Fruit fly (Drosophila melanogaster) whole organism, embryonic: ENCODE results near the gene slif.

Experiments
- Atf-2 ChIP-seq: fragments of 200-800 bp; sonication (Bioruptor generic); optimal IDR thresholded peaks from 2 replicates; lab custom pipeline; 2016; ENCODE audit warnings: missing biosample characterization, missing genetic modification characterization
- BEAF-32 ChIP-seq: fragments of 200-800 bp; sonication (Bioruptor generic); optimal IDR thresholded peaks from 3 replicates; lab custom pipeline; 2017; ENCODE audit warnings: missing biosample characterization, missing genetic modification characterization, mild to moderate bottlenecking, moderate library complexity, missing genetic modification reagents
- BtbVII ChIP-seq: fragments of 200-800 bp; sonication (Bioruptor generic); optimal IDR thresholded peaks from 3 replicates; lab custom pipeline; 2017; ENCODE audit warnings: missing biosample characterization, mild to moderate bottlenecking, missing genetic modification characterization
- CG11398 ChIP-seq: fragments of 200-800 bp; sonication (Bioruptor generic); optimal IDR thresholded peaks from 2 replicates; lab custom pipeline; 2016; ENCODE audit warnings: missing biosample characterization, missing genetic modification characterization
- CG11695 ChIP-seq: fragments of 200-800 bp; sonication (Bioruptor generic); IDR thresholded peaks from 3 replicates; pipeline ENCODE4 v1.3.6; 2022; ENCODE audit warnings: missing biosample characterization, missing genetic modification characterization
- CG12299 ChIP-seq: fragments of 200-800 bp; sonication (Bioruptor generic); optimal IDR thresholded peaks from 2 replicates; lab custom pipeline; 2018; ENCODE audit warnings: missing biosample characterization, mild to moderate bottlenecking, missing genetic modification characterization
- CG12769 ChIP-seq: fragments of 200-800 bp; sonication (Bioruptor generic); optimal IDR thresholded peaks from 2 replicates; lab custom pipeline; 2019; ENCODE audit warnings: missing biosample characterization, mild to moderate bottlenecking, missing genetic modification characterization, moderate library complexity
- CG13123 ChIP-seq: fragments of 200-800 bp; sonication (Bioruptor generic); optimal IDR thresholded peaks from 2 replicates; lab custom pipeline; 2016; ENCODE audit warnings: missing biosample characterization, missing genetic modification characterization
- CG13287 ChIP-seq: fragments of 200-800 bp; sonication (Bioruptor generic); IDR thresholded peaks from 2 replicates; pipeline ENCODE4 v1.3.6; 2022; ENCODE audit warnings: missing biosample characterization, missing genetic modification characterization; ENCODE audit not compliant: partially characterized antibody
- CG13296 ChIP-seq: fragments of 200-800 bp; sonication (Bioruptor generic); optimal IDR thresholded peaks from 3 replicates; lab custom pipeline; 2018; ENCODE audit warnings: missing biosample characterization, mild to moderate bottlenecking, missing genetic modification characterization
- CG14710 ChIP-seq: fragments of 200-800 bp; sonication (Bioruptor generic); optimal IDR thresholded peaks from 3 replicates; lab custom pipeline; 2019; ENCODE audit warnings: missing biosample characterization, mild to moderate bottlenecking, missing genetic modification characterization, moderate library complexity
- CG18476 ChIP-seq: fragments of 200-800 bp; sonication (Bioruptor generic); optimal IDR thresholded peaks from 2 replicates; lab custom pipeline; 2016; ENCODE audit warnings: missing biosample characterization, mild to moderate bottlenecking, missing genetic modification characterization
- CG2202 ChIP-seq: fragments of 200-800 bp; sonication (Bioruptor generic); optimal IDR thresholded peaks from 2 replicates; lab custom pipeline; 2018; ENCODE audit warnings: missing biosample characterization, mild to moderate bottlenecking, missing genetic modification characterization
- CG31365 ChIP-seq: fragments of 200-800 bp; sonication (Bioruptor generic); optimal IDR thresholded peaks from 2 replicates; lab custom pipeline; 2018; ENCODE audit warnings: missing biosample characterization, mild to moderate bottlenecking, missing genetic modification characterization
- CG32772 ChIP-seq: fragments of 200-800 bp; sonication (Bioruptor generic); IDR thresholded peaks from 2 replicates; pipeline ENCODE4 v1.3.6; 2022; ENCODE audit warnings: missing biosample characterization, missing genetic modification characterization
- CG3726 ChIP-seq: fragments of 200-800 bp; sonication (Bioruptor generic); IDR thresholded peaks from 3 replicates; pipeline ENCODE4, ENCODE4 v1.3.6; 2022; ENCODE audit warnings: missing biosample characterization, missing genetic modification characterization
- CG6272 ChIP-seq: fragments of 200-800 bp; sonication (Bioruptor generic); IDR thresholded peaks from 2 replicates; pipeline ENCODE4 v1.3.6; 2022; ENCODE audit warnings: missing biosample characterization, missing genetic modification characterization
- CG7839 ChIP-seq: fragments of 200-800 bp; sonication (Bioruptor generic); optimal IDR thresholded peaks from 3 replicates; lab custom pipeline; 2018; ENCODE audit warnings: missing biosample characterization, mild to moderate bottlenecking, missing genetic modification characterization, moderate library complexity
- D19A ChIP-seq: fragments of 200-800 bp; optimal IDR thresholded peaks from 3 replicates; lab custom pipeline; 2019; ENCODE audit warnings: missing biosample characterization, mild to moderate bottlenecking, missing genetic modification characterization, moderate library complexity
- Dref ChIP-seq: fragments of 200-800 bp; sonication (Bioruptor generic); IDR thresholded peaks from 2 replicates; pipeline ENCODE4 v1.3.6; 2022; ENCODE audit warnings: missing biosample characterization, missing genetic modification characterization
- E2f2 ChIP-seq: fragments of 200-800 bp; sonication (Bioruptor generic); IDR thresholded peaks from 2 replicates; pipeline ENCODE4 v1.3.6; 2022; ENCODE audit warnings: missing biosample characterization, missing genetic modification characterization
- Ets65A ChIP-seq: fragments of 200-800 bp; sonication (Bioruptor generic); peaks from one replicate; lab custom pipeline; 2016; ENCODE audit warnings: missing biosample characterization, missing genetic modification characterization
- Fer1 ChIP-seq: fragments of 200-800 bp; sonication (Bioruptor generic); optimal IDR thresholded peaks from 2 replicates; lab custom pipeline; 2017; ENCODE audit warnings: missing biosample characterization, mild to moderate bottlenecking, missing genetic modification characterization
- GATAe ChIP-seq: fragments of 200-800 bp; sonication (Bioruptor generic); conservative IDR thresholded peaks from 2 replicates; pipeline ENCODE4 v1.3.6; 2022; ENCODE audit warnings: missing biosample characterization, missing genetic modification characterization
- HLH4C ChIP-seq: fragments of 200-800 bp; sonication (Bioruptor generic); IDR thresholded peaks from 3 replicates; pipeline ENCODE4 v1.3.6; 2022; ENCODE audit warnings: missing biosample characterization, missing genetic modification characterization; ENCODE audit not compliant: partially characterized antibody
- MBD-R2 ChIP-seq: fragments of 200-800 bp; sonication (Bioruptor generic); IDR thresholded peaks from 2 replicates; pipeline ENCODE4 v1.3.6; 2022; ENCODE audit warnings: missing biosample characterization, missing genetic modification characterization
- Max ChIP-seq: fragments of 200-800 bp; sonication (Bioruptor generic); optimal IDR thresholded peaks from 2 replicates; lab custom pipeline; 2016; ENCODE audit warnings: missing biosample characterization, mild to moderate bottlenecking, missing genetic modification characterization
- Myb ChIP-seq: fragments of 200-800 bp; sonication (Bioruptor generic); optimal IDR thresholded peaks from 2 replicates; lab custom pipeline; 2016; ENCODE audit warnings: missing biosample characterization, missing genetic modification characterization
- Oli ChIP-seq: fragments of 200-800 bp; sonication (Bioruptor generic); optimal IDR thresholded peaks from 2 replicates; lab custom pipeline; 2018; ENCODE audit warnings: missing biosample characterization, mild to moderate bottlenecking, missing genetic modification characterization, moderate library complexity
- Optix ChIP-seq: fragments of 200-800 bp; sonication (Bioruptor generic); IDR thresholded peaks from 3 replicates; pipeline ENCODE4 v1.3.6; 2022; ENCODE audit warnings: missing biosample characterization, missing genetic modification characterization
- Sox102F ChIP-seq: fragments of 200-800 bp; sonication (Bioruptor generic); optimal IDR thresholded peaks from 2 replicates; lab custom pipeline; 2018; ENCODE audit warnings: missing biosample characterization, mild to moderate bottlenecking, missing genetic modification characterization, moderate library complexity
- Sry-δ ChIP-seq: fragments of 200-800 bp; sonication (Bioruptor generic); optimal IDR thresholded peaks from 2 replicates; lab custom pipeline; 2016; ENCODE audit warnings: missing biosample characterization, missing genetic modification characterization
- Ssrp ChIP-seq: fragments of 200-800 bp; sonication (Bioruptor generic); optimal IDR thresholded peaks from 2 replicates; lab custom pipeline; 2018; ENCODE audit warnings: missing biosample characterization, mild to moderate bottlenecking, missing genetic modification characterization, moderate library complexity
- Trl ChIP-seq, 3 experiments: fragments of >200 bp in 2 of 3; fragments of 200-800 bp in 1 of 3; sonication (Bioruptor generic) in 1 of 3; optimal IDR thresholded peaks; 2 replicates in 1 of 3; 3 replicates in 2 of 3; lab custom pipeline; 2016 to 2017; ENCODE audit warnings: missing biosample characterization in 1 of 3, missing genetic modification characterization in 1 of 3
- btn ChIP-seq: fragments of 200-800 bp; sonication (Bioruptor generic); optimal IDR thresholded peaks from 2 replicates; lab custom pipeline; 2016; ENCODE audit warnings: missing biosample characterization, missing genetic modification characterization
- ewg ChIP-seq: fragments of 200-800 bp; sonication (Bioruptor generic); optimal IDR thresholded peaks from 3 replicates; lab custom pipeline; 2017; ENCODE audit warnings: mild to moderate bottlenecking, missing biosample characterization, missing genetic modification reagents, missing genetic modification characterization
- fd96Cb ChIP-seq: fragments of 200-800 bp; sonication (Bioruptor generic); optimal IDR thresholded peaks from 2 replicates; lab custom pipeline; 2018; ENCODE audit warnings: missing biosample characterization, mild to moderate bottlenecking, missing genetic modification characterization, moderate library complexity
- gsb ChIP-seq: fragments of 200-800 bp; sonication (Bioruptor generic); IDR thresholded peaks from 2 replicates; pipeline ENCODE4 v1.3.6; 2022; ENCODE audit warnings: missing biosample characterization, missing genetic modification characterization
- hkb ChIP-seq, 2 experiments: fragments of 200-800 bp in 1 of 2; fragments of >200 bp in 1 of 2; sonication (Bioruptor generic) in 1 of 2; IDR thresholded peaks in 1 of 2; optimal IDR thresholded peaks in 1 of 2; 2 replicates each; pipeline versions ENCODE4 v1.3.6 to Lab custom; 2017 to 2022; ENCODE audit warnings: missing biosample characterization in 1 of 2, missing genetic modification characterization in 1 of 2
- kay ChIP-seq: fragments of 200-800 bp; sonication (Bioruptor generic); optimal IDR thresholded peaks from 2 replicates; lab custom pipeline; 2016; ENCODE audit warnings: missing biosample characterization, missing genetic modification characterization
- kni ChIP-seq: fragments of 200-800 bp; sonication (Bioruptor generic); optimal IDR thresholded peaks from 3 replicates; lab custom pipeline; 2017; ENCODE audit warnings: mild to moderate bottlenecking, missing biosample characterization, missing genetic modification reagents, missing genetic modification characterization
- knrl ChIP-seq: fragments of 200-800 bp; sonication (Bioruptor generic); IDR thresholded peaks from 3 replicates; pipeline ENCODE4 v1.3.6; 2022; ENCODE audit warnings: missing biosample characterization, missing genetic modification characterization; ENCODE audit not compliant: partially characterized antibody
- oc ChIP-seq: fragments of 200-800 bp; sonication (Bioruptor generic); optimal IDR thresholded peaks from 2 replicates; lab custom pipeline; 2018; ENCODE audit warnings: missing biosample characterization, mild to moderate bottlenecking, missing genetic modification characterization, moderate library complexity
- rib ChIP-seq: fragments of 200-800 bp; sonication (Bioruptor generic); IDR thresholded peaks from 2 replicates; pipeline ENCODE4 v1.3.6; 2022; ENCODE audit warnings: missing biosample characterization, missing genetic modification characterization
- row ChIP-seq: fragments of 200-800 bp; sonication (Bioruptor generic); IDR thresholded peaks from 3 replicates; pipeline ENCODE4 v1.3.6; 2022; ENCODE audit warnings: missing biosample characterization, missing genetic modification characterization
- seq ChIP-seq: fragments of 200-800 bp; sonication (Bioruptor generic); IDR thresholded peaks from 2 replicates; pipeline ENCODE4 v1.3.6; 2022; ENCODE audit warnings: missing biosample characterization, missing genetic modification characterization
- slou ChIP-seq: fragments of 200-800 bp; sonication (Bioruptor generic); optimal IDR thresholded peaks from 3 replicates; lab custom pipeline; 2016; ENCODE audit warnings: missing biosample characterization, missing genetic modification characterization
- tgo ChIP-seq: fragments of 200-800 bp; sonication (Bioruptor generic); IDR thresholded peaks from 3 replicates; pipeline ENCODE4 v1.3.6; 2022; ENCODE audit warnings: missing biosample characterization, missing genetic modification characterization
- unpg ChIP-seq: fragments of 200-800 bp; sonication (Bioruptor generic); optimal IDR thresholded peaks from 3 replicates; lab custom pipeline; 2018; ENCODE audit warnings: missing biosample characterization, mild to moderate bottlenecking, missing genetic modification characterization, moderate library complexity
- usp ChIP-seq: fragments of >200 bp; optimal IDR thresholded peaks from 2 replicates; lab custom pipeline; 2017; ENCODE audit warnings: missing biosample characterization, missing genetic modification characterization

The slif gene

dm6 chr3L:22865061-22865418, 15.8 kb upstream of the slif start (continued):
- TF ChIP-seq oc (tag; lab: Kevin White, UChicago) (peak; percentile 71), CG11695 (peak; percentile 83), CG13123 (peak; percentile 37), unpg (GFP tag; lab: Kevin White, UChicago) (peak; percentile 78), CG32772 (GFP tag; lab: Robert Waterston, UW) (0 out of 2 replicates have a peak, but pooled peaks have one; percentile 31), Dref (GFP tag; lab: Robert Waterston, UW) (no peak), Ssrp (peak; percentile 67), CG13287 (GFP tag; lab: Robert Waterston, UW) (no peak), Sry-δ (GFP tag; lab: Kevin White, UChicago) (no peak), kni (GFP tag; lab: Kevin White, UChicago) (no peak), row (GFP tag; lab: Robert Waterston, UW) (peak; percentile 80), GATAe (0 out of 2 replicates have a peak, but pooled peaks have one; percentile 30), Fer1 (GFP tag; lab: Kevin White, UChicago) (peak; percentile 73), Trl (optimal IDR thresholded peaks at IDR 0.05; lab: Kevin White, UChicago) (no peak), Trl (GFP tag; optimal IDR thresholded peaks at IDR 0.05; lab: Kevin White, UChicago) (no peak), Sox102F (peak; percentile 85), tgo (GFP tag; lab: Robert Waterston, UW) (peak; percentile 70; the same call in 2 of the 3 replicates), Ets65A (GFP tag; lab: Kevin White, UChicago) (no peak), BtbVII (GFP tag; lab: Kevin White, UChicago) (peak; percentile 60), CG6272 (GFP tag; lab: Robert Waterston, UW) (no peak), kay (peak; percentile 71), CG18476 (GFP tag; lab: Kevin White, UChicago) (peak; percentile 18), CG12299 (tag; lab: Kevin White, UChicago) (peak; percentile 58), usp (GFP tag; lab: Kevin White, UChicago) (no peak), CG2202 (no peak), CG31365 (tag; lab: Kevin White, UChicago) (no peak), slou (GFP tag; lab: Kevin White, UChicago) (peak; percentile 21), CG14710 (tag; lab: Kevin White, UChicago) (peak; percentile 17), Max (GFP tag; lab: Kevin White, UChicago) (peak; percentile 49), btn (GFP tag; lab: Kevin White, UChicago) (no peak), Myb (no peak), knrl (GFP tag; lab: Robert Waterston, UW) (peak; percentile 30; the same call in 1 of the 3 replicates), Oli (tag; lab: Kevin White, UChicago) (peak; percentile 84), BEAF-32 (GFP tag; lab: Kevin White, UChicago) (no peak), HLH4C (no peak), E2f2 (GFP tag; lab: Robert Waterston, UW) (peak; percentile 53; the same call in 1 of the 2 replicates), gsb (GFP tag; lab: Robert Waterston, UW) (no peak), Atf-2 (GFP tag; lab: Kevin White, UChicago) (no peak), CG12769 (no peak), seq (GFP tag; lab: Robert Waterston, UW) (peak; percentile 69), rib (GFP tag; lab: Robert Waterston, UW) (peak; percentile 43; the same call in 1 of the 2 replicates), D19A (tag; lab: Kevin White, UChicago) (peak; percentile 67), CG13296 (GFP tag; lab: Kevin White, UChicago) (peak; percentile 55), hkb (optimal IDR thresholded peaks at IDR 0.05; lab: Kevin White, UChicago) (no peak), hkb (GFP tag; IDR thresholded peaks at IDR 0.05; lab: Robert Waterston, UW) (peak; percentile 84), fd96Cb (tag; lab: Kevin White, UChicago) (peak; percentile 54), CG3726 (no peak), ewg (GFP tag; lab: Kevin White, UChicago) (peak; percentile 25), Optix (0 out of 3 replicates have a peak, but pooled peaks have one; percentile 22), MBD-R2 (no peak), CG11398 (GFP tag; lab: Kevin White, UChicago) (no peak), CG7839 (tag; lab: Kevin White, UChicago) (peak; percentile 86)
